Worm (Caenorhabditis elegans) whole organism, L1 larva: Measurements from ENCODE around the gene srw-137.
A peak's percentile ranks its signal among the peaks of the same experiment; 100 is the strongest.

Experiments used
- C16A3.4 ChIP-seq: fragments of 150-350 bp; optimal IDR thresholded peaks from 2 replicates; lab custom pipeline; 2014; ENCODE audit warnings: missing biosample characterization, missing genetic modification characterization
- C34B4.2 ChIP-seq: sonication (generic microtip); optimal IDR thresholded peaks from 2 replicates; lab custom pipeline; 2017; ENCODE audit warnings: mild to moderate bottlenecking, missing genetic modification characterization, missing compliant biosample characterization
- F16B12.6 ChIP-seq: fragments of 150-350 bp; optimal IDR thresholded peaks from 2 replicates; lab custom pipeline; 2014; ENCODE audit warnings: missing biosample characterization, missing genetic modification characterization
- aha-1 ChIP-seq: fragments of 150-350 bp; optimal IDR thresholded peaks from 2 replicates; lab custom pipeline; 2014; ENCODE audit warnings: missing biosample characterization, missing genetic modification characterization
- ama-1 ChIP-seq: fragments of 150-350 bp; optimal IDR thresholded peaks from 2 replicates; lab custom pipeline; 2014
- ceh-88 ChIP-seq: fragments of 200-800 bp; sonication (Bioruptor generic); IDR thresholded peaks from 2 replicates; pipeline ENCODE4 v1.3.6; 2022; ENCODE audit warnings: missing genetic modification characterization, missing compliant biosample characterization
- ceh-90 ChIP-seq: sonication (generic microtip); optimal IDR thresholded peaks from 2 replicates; lab custom pipeline; 2016; ENCODE audit warnings: missing genetic modification characterization, missing compliant biosample characterization
- efl-1 ChIP-seq, 4 experiments: fragments of 150-350 bp; optimal IDR thresholded peaks in 3 of 4; peaks in 1 of 4; 1 replicate in 1 of 4; 2 replicates in 3 of 4; lab custom pipeline; 2014; ENCODE audit warnings: missing biosample characterization in 2 of 4, missing genetic modification characterization in 2 of 4, missing genetic modification reagents in 2 of 4
- egl-13 ChIP-seq: sonication (generic microtip); optimal IDR thresholded peaks from 2 replicates; lab custom pipeline; 2016; ENCODE audit warnings: missing genotype, missing genetic modification reagents, missing genetic modification characterization, missing compliant biosample characterization
- elt-2 ChIP-seq: sonication (generic microtip); optimal IDR thresholded peaks from 2 replicates; lab custom pipeline; 2016; ENCODE audit warnings: missing genetic modification characterization, mild to moderate bottlenecking, inconsistent platforms, missing compliant biosample characterization, missing genetic modification reagents
- elt-3 ChIP-seq, 6 experiments: fragments of 150-350 bp in 1 of 6; sonication (generic microtip); optimal IDR thresholded peaks; 2 replicates each; lab custom pipeline; 2017 to 2018; ENCODE audit warnings: missing biosample characterization in 6 of 6, missing genetic modification characterization in 6 of 6, inconsistent platforms in 1 of 6
- fkh-4 ChIP-seq: sonication (generic microtip); optimal IDR thresholded peaks from 2 replicates; lab custom pipeline; 2016; ENCODE audit warnings: missing compliant biosample characterization, missing genetic modification characterization, borderline replicate concordance
- hlh-17 ChIP-seq: fragments of 200-800 bp; sonication (Bioruptor generic); optimal IDR thresholded peaks from 2 replicates; lab custom pipeline; 2018; ENCODE audit warnings: missing genetic modification characterization, mild to moderate bottlenecking, missing compliant biosample characterization, moderate library complexity, borderline replicate concordance
- isw-1 ChIP-seq: fragments of 200-800 bp; sonication (Bioruptor generic); IDR thresholded peaks from 2 replicates; pipeline ENCODE4 v1.3.6; 2022; ENCODE audit warnings: missing genetic modification characterization, missing compliant biosample characterization
- jun-1 ChIP-seq: fragments of 150-350 bp; optimal IDR thresholded peaks from 2 replicates; lab custom pipeline; 2014; ENCODE audit warnings: missing biosample characterization, missing genetic modification reagents, missing genetic modification characterization
- lin-39 ChIP-seq: fragments of 150-350 bp; optimal IDR thresholded peaks from 2 replicates; lab custom pipeline; 2014; ENCODE audit warnings: missing biosample characterization, missing genetic modification reagents, missing genetic modification characterization
- lsy-2 ChIP-seq, 2 experiments: fragments of 150-350 bp; optimal IDR thresholded peaks; 2 replicates each; lab custom pipeline; 2014; ENCODE audit warnings: missing biosample characterization in 2 of 2, missing genetic modification characterization in 2 of 2
- mep-1 ChIP-seq: fragments of 150-350 bp; optimal IDR thresholded peaks from 2 replicates; lab custom pipeline; 2014; ENCODE audit warnings: missing biosample characterization, missing genetic modification characterization
- nhr-71 ChIP-seq: sonication (generic microtip); optimal IDR thresholded peaks from 2 replicates; lab custom pipeline; 2016; ENCODE audit warnings: mild to moderate bottlenecking, missing genetic modification characterization, moderate library complexity, missing compliant biosample characterization
- nhr-85 ChIP-seq: sonication (generic microtip); peaks from one replicate; lab custom pipeline; 2016; ENCODE audit warnings: missing genetic modification characterization, inconsistent platforms, missing compliant biosample characterization
- pax-3 ChIP-seq: fragments of 200-800 bp; sonication (Bioruptor generic); optimal IDR thresholded peaks from 2 replicates; lab custom pipeline; 2018; ENCODE audit warnings: mild to moderate bottlenecking, missing genetic modification characterization, moderate library complexity, missing compliant biosample characterization
- tlp-1 ChIP-seq: fragments of 150-350 bp; optimal IDR thresholded peaks from 2 replicates; lab custom pipeline; 2014; ENCODE audit warnings: missing biosample characterization, missing genetic modification characterization
- unc-130 ChIP-seq: fragments of 150-350 bp; optimal IDR thresholded peaks from 2 replicates; lab custom pipeline; 2017; ENCODE audit warnings: missing biosample characterization, missing genetic modification characterization, inconsistent platforms
- unc-30 ChIP-seq: sonication (generic microtip); optimal IDR thresholded peaks from 2 replicates; lab custom pipeline; 2017; ENCODE audit warnings: missing biosample characterization, missing genetic modification characterization
- vab-15 ChIP-seq: sonication (generic microtip); optimal IDR thresholded peaks from 2 replicates; lab custom pipeline; 2017; ENCODE audit warnings: missing genotype, mild to moderate bottlenecking, missing genetic modification characterization, missing compliant biosample characterization
- xbp-1 ChIP-seq: sonication (generic microtip); optimal IDR thresholded peaks from 2 replicates; lab custom pipeline; 2016; ENCODE audit warnings: missing genetic modification characterization, missing compliant biosample characterization
- zag-1 ChIP-seq: fragments of 150-350 bp; optimal IDR thresholded peaks from 2 replicates; lab custom pipeline; 2014; ENCODE audit warnings: missing biosample characterization, missing genetic modification characterization
- ztf-11 ChIP-seq, 2 experiments: sonication (generic microtip); optimal IDR thresholded peaks; 2 replicates each; lab custom pipeline; 2016 to 2017; ENCODE audit warnings: missing genetic modification characterization in 2 of 2, missing biosample characterization in 1 of 2, missing compliant biosample characterization in 1 of 2

srw-137 gene

ce11 chrV:2912901-2913300, 30.9 kb downstream of the srw-137 start, which contains the start of gene C31B8.9:
Gene C31B8.9, minus strand, starts transcription at chrV:2913001.
- TF ChIP-seq isw-1: no peak

- TF ChIP-seq unc-30 (no peak), elt-3 (tag; optimal IDR thresholded peaks at IDR 0.05; lab: Kevin White, UChicago) (peak in 1 of 6 experiments; percentile 42), ceh-88 (GFP tag; lab: Robert Waterston, UW) (no peak), nhr-85 (tag; lab: Kevin White, UChicago) (peak; percentile 60)
Observed at ce11 chrV:2909525-2909924, 34.2 kb downstream of the srw-137 start, which contains the start of gene zmp-3. Gene zmp-3, minus strand, starts transcription at chrV:2909625.

ce11 chrV:2903227-2903626, 40.5 kb downstream of the srw-137 start, which contains the start of gene C31B8.7:
Gene C31B8.7, minus strand, starts transcription at chrV:2903327.
- TF ChIP-seq mep-1 (no peak), xbp-1 (tag; lab: Kevin White, UChicago) (no peak), F16B12.6 (tag; lab: Kevin White, UChicago) (no peak), nhr-71 (tag; lab: Kevin White, UChicago) (no peak), tlp-1 (tag; lab: Kevin White, UChicago) (no peak), vab-15 (no peak), ztf-11 (tag; optimal IDR thresholded peaks at IDR 0.05; lab: Kevin White, UChicago) (no peak), unc-30 (no peak), ama-1 (no peak), lin-39 (no peak), aha-1 (no peak), egl-13 (tag; lab: Kevin White, UChicago) (no peak), lsy-2 (tag; optimal IDR thresholded peaks at IDR 0.05; lab: Kevin White, UChicago) (no peak)
- TF ChIP-seq, all 84 proteins: peak for 0

- TF ChIP-seq C16A3.4 (tag; lab: Kevin White, UChicago) (no peak), hlh-17 (GFP tag; lab: Kevin White, UChicago) (no peak), fkh-4 (tag; lab: Kevin White, UChicago) (no peak), pax-3 (no peak), jun-1 (no peak), efl-1 (optimal IDR thresholded peaks at IDR 0.05; lab: Kevin White, UChicago) (no peak), efl-1 (GFP tag; optimal IDR thresholded peaks at IDR 0.05 in 1 of 2; lab: Kevin White, UChicago) (peak in 1 of 2 experiments; percentile 8), ceh-90 (tag; lab: Kevin White, UChicago) (no peak), C34B4.2 (no peak)
Observed at ce11 chrV:2899867-2900266, 43.9 kb downstream of the srw-137 start, which contains the start of gene str-46. Gene str-46, minus strand, starts transcription at chrV:2899967.

- TF ChIP-seq hlh-17 (GFP tag; lab: Kevin White, UChicago) (no peak), nhr-71 (tag; lab: Kevin White, UChicago) (no peak), elt-2 (tag; lab: Kevin White, UChicago) (peak; percentile 3)
Observed at ce11 chrV:2896198-2896660, 47.5 kb downstream of the srw-137 start, which contains the start of gene pals-32. Gene pals-32, plus strand, starts transcription at chrV:2896610.

ce11 chrV:2892976-2893375, 50.8 kb downstream of the srw-137 start, which contains the start of gene srh-127:
Gene srh-127, plus strand, starts transcription at chrV:2893276.
- no peak for TF ChIP-seq efl-1 (optimal IDR thresholded peaks at IDR 0.05; lab: Kevin White, UChicago)
- TF ChIP-seq efl-1 (GFP tag; optimal IDR thresholded peaks at IDR 0.05 in 1 of 2; lab: Kevin White, UChicago): peak in 1 of 2 experiments; percentile 17
- no peak for TF ChIP-seq unc-130 (tag; lab: Kevin White, UChicago)
- TF ChIP-seq zag-1 (tag; lab: Kevin White, UChicago): no peak
